Fruit fly (Drosophila melanogaster): ENCODE data around the gene CG13116.

DNA sequence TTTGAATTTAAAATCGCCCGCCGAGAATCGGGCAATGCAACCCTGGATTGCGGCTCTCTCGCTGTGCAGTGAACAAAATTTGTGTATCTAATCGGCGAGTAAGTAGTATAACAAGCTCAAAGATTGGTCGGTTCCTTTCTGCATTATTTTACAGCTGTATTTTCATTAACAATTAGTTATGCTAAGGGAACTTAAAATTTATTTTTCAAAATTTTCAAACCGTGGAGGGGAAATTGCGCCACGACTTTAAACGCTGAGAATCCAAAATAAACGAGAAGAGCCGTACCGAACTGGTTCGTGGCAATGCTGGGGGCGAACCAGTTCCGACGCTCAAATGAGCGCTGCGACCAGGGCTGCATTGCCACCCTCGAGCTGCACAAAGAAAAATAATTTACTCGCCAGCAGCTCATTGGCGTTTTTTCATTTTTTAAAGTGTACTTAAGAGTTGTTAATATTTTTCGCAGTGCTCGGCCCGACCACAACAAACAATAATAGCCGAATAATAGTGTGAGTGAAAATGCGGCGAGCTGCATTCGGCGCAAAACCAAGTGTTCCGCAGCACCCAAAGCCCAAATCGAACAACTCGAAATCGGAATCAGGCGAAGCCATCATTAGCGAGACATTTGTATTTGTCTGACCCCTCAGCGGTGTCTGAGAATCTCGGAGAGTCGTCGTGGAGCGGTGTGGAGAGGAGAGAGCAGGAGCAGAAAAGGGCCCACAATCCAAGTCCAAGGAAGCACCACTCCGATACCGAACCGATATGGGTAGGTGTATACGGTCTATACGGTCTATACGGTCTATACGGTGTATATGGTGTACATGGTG, 28.5 kb downstream of the CG13116 start, which contains the start of gene zf30C:
- TF ChIP-seq D (optimal IDR thresholded peaks at IDR 0.05) (peak; percentile 7), D (GFP tag; optimal IDR thresholded peaks at IDR 0.05) (peak; percentile 72), mam (GFP tag; optimal IDR thresholded peaks at IDR 0.05) (peak; percentile 97), CG12071 (GFP tag; optimal IDR thresholded peaks at IDR 0.05) (peak; percentile 61), CG17359 (tag; optimal IDR thresholded peaks at IDR 0.05) (peak; percentile 76)
